Fruit fly (Drosophila melanogaster) whole organism: Measurements from ENCODE around the gene Cpr23B.

Experiments
- CG8478 ChIP-seq: fragments of >200 bp; optimal IDR thresholded peaks from 2 replicates; lab custom pipeline; 2018; ENCODE audit warnings: inconsistent platforms
- EcR ChIP-seq, 2 experiments: fragments of >200 bp; optimal IDR thresholded peaks; 2 replicates each; lab custom pipeline; 2017; ENCODE audit warnings: missing biosample characterization in 2 of 2, missing genetic modification characterization in 2 of 2, missing genetic modification reagents in 2 of 2

dm6 chr2L:2806190-2806763, 31.9 kb upstream of the Cpr23B start:
- TF ChIP-seq CG8478 (lab: Kevin White, UChicago) (no peak), EcR (GFP tag; optimal IDR thresholded peaks at IDR 0.05; lab: Kevin White, UChicago) (no peak)
